Worm (Caenorhabditis elegans) whole organism, early embryonic: ENCODE measurements around the gene F26F12.3.

ENCODE experiments used
- ets-7 ChIP-seq: sonication (generic microtip); optimal IDR thresholded peaks from 2 replicates; lab custom pipeline; 2016; ENCODE audit warnings: missing genotype, missing genetic modification characterization, missing compliant biosample characterization
- flt-1 ChIP-seq: fragments of 200-800 bp; sonication (Bioruptor generic); IDR thresholded peaks from 2 replicates; pipeline ENCODE4 v1.3.6; 2022; ENCODE audit warnings: missing genetic modification characterization, missing compliant biosample characterization

- no peak for TF ChIP-seq flt-1 (GFP tag; lab: Robert Waterston, UW)
- TF ChIP-seq ets-7 (tag; lab: Kevin White, UChicago): no peak
Observed at ce11 chrV:5871759-5872158, 26.2 kb upstream of the F26F12.3 start, which contains the start of gene C02G6.2.
